Worm (Caenorhabditis elegans): ENCODE results near the gene dsh-1.

- TF ChIP-seq nhr-25 (tag; optimal IDR thresholded peaks at IDR 0.05; ENCODE audit: borderline replicate concordance, insufficient read depth) (no peak), snpc-4 (tag; optimal IDR thresholded peaks at IDR 0.05) (no peak), set-16 (GFP tag; IDR thresholded peaks at IDR 0.05) (no peak), ztf-11 (tag; optimal IDR thresholded peaks at IDR 0.05) (no peak), lim-7 (GFP tag; IDR thresholded peaks at IDR 0.05) (no peak), F49E8.2 (tag; optimal IDR thresholded peaks at IDR 0.05; ENCODE audit: borderline replicate concordance) (no peak), ceh-28 (tag; optimal IDR thresholded peaks at IDR 0.05) (no peak), Y75B8A.6 (GFP tag; IDR thresholded peaks at IDR 0.05) (no peak), mdl-1 (tag; optimal IDR thresholded peaks at IDR 0.05) (peak in 1 of 2 experiments; percentile 32), ceh-32 (tag; optimal IDR thresholded peaks at IDR 0.05; ENCODE audit: poor library complexity) (no peak), lin-13 (GFP tag; optimal IDR thresholded peaks at IDR 0.05) (no peak), ces-1 (GFP tag; optimal IDR thresholded peaks at IDR 0.05) (no peak)
These were observed 21.7 kb upstream of the dsh-1 start, which contains the start of gene ptr-6 for ce11 chrII:5246791-5247361.

Measured in whole organism, L4 larva.